Fruit fly (Drosophila melanogaster): ENCODE results near the gene CG34448.

The CG34448 gene

DNA sequence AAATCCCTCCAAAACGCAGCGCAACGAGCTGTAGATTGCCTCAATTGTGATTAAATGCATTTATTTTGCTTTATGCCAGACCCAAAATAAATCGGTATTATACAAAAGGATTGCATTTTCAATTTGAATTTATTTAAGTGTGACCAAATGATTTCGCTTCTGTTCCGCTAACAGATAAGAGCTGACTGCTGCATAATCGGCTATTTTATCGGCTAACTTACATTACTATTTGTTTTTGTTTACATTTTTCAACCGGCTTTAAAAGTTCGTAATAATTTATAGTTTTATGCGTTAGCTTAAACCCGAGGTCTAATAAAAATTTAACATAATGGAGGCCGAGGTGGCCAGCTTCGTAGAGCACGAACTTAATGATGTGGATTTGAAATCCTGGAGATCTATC, 34.8 kb downstream of the CG34448 start, which contains the start of gene PIG-Wa (continued):
- TF ChIP-seq Pdp1 (GFP tag; optimal IDR thresholded peaks at IDR 0.05) (no peak), schlank (tag; optimal IDR thresholded peaks at IDR 0.05) (no peak), CG15514 (GFP tag; optimal IDR thresholded peaks at IDR 0.05) (peak; percentile 17), zf30C (GFP tag; optimal IDR thresholded peaks at IDR 0.05) (no peak), CG1792 (GFP tag; optimal IDR thresholded peaks at IDR 0.05) (no peak), CG32772 (GFP tag; IDR thresholded peaks at IDR 0.05) (no peak), lbe (GFP tag; optimal IDR thresholded peaks at IDR 0.05) (no peak), E2f2 (GFP tag; IDR thresholded peaks at IDR 0.05) (peak; percentile 94), dati (GFP tag; IDR thresholded peaks at IDR 0.05) (no peak), Gug (GFP tag; IDR thresholded peaks at IDR 0.05) (no peak), dan (GFP tag; IDR thresholded peaks at IDR 0.05) (no peak), insv (GFP tag; optimal IDR thresholded peaks at IDR 0.05) (no peak), CG12219 (GFP tag; optimal IDR thresholded peaks at IDR 0.05) (no peak), Dll (GFP tag; IDR thresholded peaks at IDR 0.05; ENCODE audit: partially characterized antibody) (0 out of 4 replicates have a peak, but pooled peaks have one; percentile 17), CG33213 (GFP tag; optimal IDR thresholded peaks at IDR 0.05) (peak; percentile 59), CG18476 (GFP tag; optimal IDR thresholded peaks at IDR 0.05) (no peak), pb (GFP tag; optimal IDR thresholded peaks at IDR 0.05) (no peak), CG11504 (tag; optimal IDR thresholded peaks at IDR 0.05) (peak; percentile 13), CG1647 (GFP tag; optimal IDR thresholded peaks at IDR 0.05) (no peak), toy (GFP tag; IDR thresholded peaks at IDR 0.05) (no peak), yki (optimal IDR thresholded peaks at IDR 0.05) (no peak), H15 (GFP tag; IDR thresholded peaks at IDR 0.05) (no peak), sima (GFP tag; optimal IDR thresholded peaks at IDR 0.05) (no peak), dmrt11E (tag; optimal IDR thresholded peaks at IDR 0.05) (no peak), CG3281 (GFP tag; optimal IDR thresholded peaks at IDR 0.05) (no peak), vnd (GFP tag; IDR thresholded peaks at IDR 0.05; ENCODE audit: partially characterized antibody) (no peak), sim (GFP tag; IDR thresholded peaks at IDR 0.05) (no peak), Sox100B (GFP tag; optimal IDR thresholded peaks at IDR 0.05) (no peak), CG32532 (GFP tag; IDR thresholded peaks at IDR 0.05) (no peak), fru (optimal IDR thresholded peaks at IDR 0.05) (no peak), ftz-f1 (GFP tag; optimal IDR thresholded peaks at IDR 0.05) (no peak), Oli (tag; optimal IDR thresholded peaks at IDR 0.05) (no peak), ato (GFP tag; IDR thresholded peaks at IDR 0.05; ENCODE audit: partially characterized antibody) (no peak), CG13775 (GFP tag; optimal IDR thresholded peaks at IDR 0.05) (no peak), ci (GFP tag; IDR thresholded peaks at IDR 0.05) (no peak; the same call in 2 of the 3 replicates), en (GFP tag; optimal IDR thresholded peaks at IDR 0.05) (no peak), vfl (GFP tag; optimal IDR thresholded peaks at IDR 0.05) (no peak), lola (GFP tag; optimal IDR thresholded peaks at IDR 0.05) (no peak), HLH4C (GFP tag; IDR thresholded peaks at IDR 0.05; ENCODE audit: partially characterized antibody) (no peak), CG4360 (GFP tag; IDR thresholded peaks at IDR 0.05) (no peak), ems (GFP tag; optimal IDR thresholded peaks at IDR 0.05) (no peak), bbx (GFP tag; IDR thresholded peaks at IDR 0.05; ENCODE audit: partially characterized antibody) (peak; percentile 38; the same call in 1 of the 2 replicates), ttk (GFP tag; IDR thresholded peaks at IDR 0.05) (no peak), nerfin-2 (GFP tag; IDR thresholded peaks at IDR 0.05; ENCODE audit: partially characterized antibody) (no peak), Atf3 (GFP tag; optimal IDR thresholded peaks at IDR 0.05) (no peak), p53 (GFP tag; optimal IDR thresholded peaks at IDR 0.05) (no peak), CG6175 (GFP tag; IDR thresholded peaks at IDR 0.05) (no peak), CG4820 (GFP tag; optimal IDR thresholded peaks at IDR 0.05) (no peak), slbo (GFP tag; IDR thresholded peaks at IDR 0.05) (no peak), CG4424 (GFP tag; optimal IDR thresholded peaks at IDR 0.05) (no peak), CHES-1-like (GFP tag; optimal IDR thresholded peaks at IDR 0.05) (peak; percentile 7), CG1832 (GFP tag; optimal IDR thresholded peaks at IDR 0.05) (no peak)
